Fruit fly (Drosophila melanogaster) S2 (cell line): ENCODE measurements around the gene hoip.

Experiments used
- CG8478 ChIP-seq: fragments of >200 bp; optimal IDR thresholded peaks from 2 replicates; lab custom pipeline; 2018
- CTCF ChIP-seq, 2 experiments: fragments of >200 bp; optimal IDR thresholded peaks; 2 replicates each; lab custom pipeline; 2018

dm6 chr2L:9729618-9730284, 30.2 kb downstream of the hoip start, which contains the start of gene CG13116:
- no peak for TF ChIP-seq CG8478 (lab: Kevin White, UChicago)
- TF ChIP-seq CTCF (optimal IDR thresholded peaks at IDR 0.05; lab: Kevin White, UChicago) = no peak
